Worm (Caenorhabditis elegans) whole organism, L4 larva: ENCODE measurements around the gene M04D8.4.

Experiments used
- ama-1 ChIP-seq: fragments of 150-350 bp; optimal IDR thresholded peaks from 2 replicates; lab custom pipeline; 2014; ENCODE audit warnings: inconsistent platforms, mixed read lengths
- daf-8 ChIP-seq: fragments of 200-800 bp; sonication (Bioruptor generic); IDR thresholded peaks from 2 replicates; pipeline ENCODE4 v1.3.6; 2022; ENCODE audit warnings: missing genetic modification characterization, missing compliant biosample characterization
- dpl-1 ChIP-seq: fragments of 150-350 bp; optimal IDR thresholded peaks from 2 replicates; lab custom pipeline; 2014; ENCODE audit warnings: missing biosample characterization, missing genetic modification reagents, missing genetic modification characterization
- fos-1 ChIP-seq: fragments of 150-350 bp; optimal IDR thresholded peaks from 2 replicates; lab custom pipeline; 2014; ENCODE audit warnings: missing biosample characterization, missing genetic modification characterization
- hlh-30 ChIP-seq: sonication (generic microtip); optimal IDR thresholded peaks from 2 replicates; lab custom pipeline; 2017; ENCODE audit warnings: antibody characterized with exemption, mild to moderate bottlenecking, missing genetic modification characterization, missing compliant biosample characterization; ENCODE audit not compliant: insufficient read depth
- lin-39 ChIP-seq: fragments of 150-350 bp; optimal IDR thresholded peaks from 2 replicates; lab custom pipeline; 2014; ENCODE audit warnings: missing biosample characterization, missing genetic modification reagents, missing genetic modification characterization
- nhr-76 ChIP-seq: fragments of 150-350 bp; optimal IDR thresholded peaks from 2 replicates; lab custom pipeline; 2014; ENCODE audit warnings: missing biosample characterization, missing genetic modification characterization
- tra-1 ChIP-seq: fragments of 200-800 bp; sonication (Bioruptor generic); IDR thresholded peaks from 2 replicates; pipeline ENCODE4 v1.3.6; 2022; ENCODE audit warnings: missing genetic modification reagents, missing genetic modification characterization, missing compliant biosample characterization
- ztf-11 ChIP-seq: fragments of 150-350 bp; optimal IDR thresholded peaks from 2 replicates; lab custom pipeline; 2014; ENCODE audit warnings: missing biosample characterization, missing genetic modification characterization

ce11 chrIII:10049682-10050081 is 19.2 kb upstream of the M04D8.4 start, which contains the start of gene T16G12.1:
- TF ChIP-seq tra-1 (GFP tag; lab: Robert Waterston, UW), result peak; percentile 39; the same call in 1 of the 2 replicates
- no peak for TF ChIP-seq lin-39 (tag; lab: Kevin White, UChicago)
- TF ChIP-seq ama-1 (lab: Kevin White, UChicago), result no peak
- no peak for TF ChIP-seq ztf-11 (tag; lab: Kevin White, UChicago)
- TF ChIP-seq fos-1, result no peak
- no peak for TF ChIP-seq nhr-76 (tag; lab: Kevin White, UChicago)
- TF ChIP-seq daf-8 (GFP tag; lab: Robert Waterston, UW), result no peak
- TF ChIP-seq hlh-30 (tag; lab: Kevin White, UChicago), result no peak
- no peak for TF ChIP-seq dpl-1 (GFP tag; lab: Kevin White, UChicago)
